Worm (Caenorhabditis elegans) whole organism, young adult: ENCODE data around the gene ttr-33.

Experiments
- B0261.1 ChIP-seq: sonication (generic microtip); optimal IDR thresholded peaks from 2 replicates; lab custom pipeline; 2016; ENCODE audit warnings: mild to moderate bottlenecking, missing genetic modification characterization, moderate library complexity, missing compliant biosample characterization
- C06A6.2 ChIP-seq: fragments of 200-800 bp; sonication (Bioruptor generic); conservative IDR thresholded peaks from 2 replicates; pipeline ENCODE4 v1.3.6; 2022; ENCODE audit warnings: missing genetic modification characterization, missing compliant biosample characterization
- F22D6.2 ChIP-seq: sonication (generic microtip); optimal IDR thresholded peaks from 2 replicates; lab custom pipeline; 2016; ENCODE audit warnings: mild to moderate bottlenecking, missing genetic modification characterization, missing compliant biosample characterization
- F57A8.1 ChIP-seq: fragments of 200-800 bp; sonication (Bioruptor generic); optimal IDR thresholded peaks from 2 replicates; lab custom pipeline; 2018; ENCODE audit warnings: mild to moderate bottlenecking, missing genetic modification characterization, moderate library complexity, missing compliant biosample characterization
- Y53G8AR.9 ChIP-seq: fragments of 200-800 bp; sonication (Bioruptor generic); conservative IDR thresholded peaks from 2 replicates; pipeline ENCODE4 v1.3.6; 2022; ENCODE audit warnings: missing genetic modification reagents, missing genetic modification characterization, missing compliant biosample characterization
- ZK185.1 ChIP-seq: sonication (generic microtip); optimal IDR thresholded peaks from 2 replicates; lab custom pipeline; 2016; ENCODE audit warnings: mild to moderate bottlenecking, missing genetic modification characterization, missing compliant biosample characterization; ENCODE audit not compliant: poor library complexity, severe bottlenecking
- aptf-2 ChIP-seq: fragments of 200-800 bp; sonication (Bioruptor generic); conservative IDR thresholded peaks from 2 replicates; pipeline ENCODE4 v1.3.6; 2022; ENCODE audit warnings: missing genetic modification reagents, missing genetic modification characterization, missing compliant biosample characterization
- aptf-3 ChIP-seq: fragments of 200-800 bp; sonication (Bioruptor generic); IDR thresholded peaks from 2 replicates; pipeline ENCODE4 v1.3.6; 2022; ENCODE audit warnings: missing genetic modification characterization, missing compliant biosample characterization
- attf-3 ChIP-seq: fragments of 200-800 bp; sonication (Bioruptor generic); conservative IDR thresholded peaks from 2 replicates; pipeline ENCODE4 v1.3.6; 2022; ENCODE audit warnings: missing genetic modification reagents, missing genetic modification characterization, missing compliant biosample characterization
- attf-6 ChIP-seq: fragments of 200-800 bp; sonication (Bioruptor generic); IDR thresholded peaks from 2 replicates; pipeline ENCODE4 v1.3.6; 2022; ENCODE audit warnings: missing genetic modification reagents, missing genetic modification characterization, missing compliant biosample characterization
- ceh-91 ChIP-seq: fragments of 200-800 bp; sonication (Bioruptor generic); IDR thresholded peaks from 2 replicates; pipeline ENCODE4 v1.3.6; 2022; ENCODE audit warnings: missing genetic modification reagents, missing genetic modification characterization, missing compliant biosample characterization
- die-1 ChIP-seq: sonication (generic microtip); optimal IDR thresholded peaks from 2 replicates; lab custom pipeline; 2016; ENCODE audit warnings: missing genotype, mild to moderate bottlenecking, missing genetic modification characterization, missing compliant biosample characterization
- dox-1 ChIP-seq: fragments of 200-800 bp; sonication (Bioruptor generic); IDR thresholded peaks from 2 replicates; pipeline ENCODE4 v1.3.6; 2022; ENCODE audit warnings: missing genetic modification reagents, missing genetic modification characterization, missing compliant biosample characterization
- efl-1 ChIP-seq: fragments of 150-350 bp; optimal IDR thresholded peaks from 2 replicates; lab custom pipeline; 2014; ENCODE audit warnings: missing biosample characterization, missing genetic modification reagents, missing genetic modification characterization
- egrh-3 ChIP-seq: fragments of 200-800 bp; sonication (Bioruptor generic); IDR thresholded peaks from 2 replicates; pipeline ENCODE4 v1.3.6; 2022; ENCODE audit warnings: missing genetic modification reagents, missing genetic modification characterization, missing compliant biosample characterization
- gei-17 ChIP-seq: fragments of 200-800 bp; sonication (Bioruptor generic); optimal IDR thresholded peaks from 2 replicates; lab custom pipeline; 2018; ENCODE audit warnings: mild to moderate bottlenecking, missing genetic modification characterization, missing compliant biosample characterization
- hlh-12 ChIP-seq: sonication (generic microtip); optimal IDR thresholded peaks from 2 replicates; lab custom pipeline; 2016; ENCODE audit warnings: missing genetic modification characterization, missing compliant biosample characterization
- hlh-26 ChIP-seq: fragments of 200-800 bp; sonication (Bioruptor generic); conservative IDR thresholded peaks from 2 replicates; pipeline ENCODE4 v1.3.6; 2022; ENCODE audit warnings: missing genetic modification reagents, missing genetic modification characterization, missing compliant biosample characterization
- hmg-1.2 ChIP-seq: fragments of 200-800 bp; sonication (Bioruptor generic); IDR thresholded peaks from 2 replicates; pipeline ENCODE4 v1.3.6; 2022; ENCODE audit warnings: missing genetic modification reagents, missing genetic modification characterization, missing compliant biosample characterization
- lag-1 ChIP-seq: fragments of 200-800 bp; sonication (Bioruptor generic); IDR thresholded peaks from 2 replicates; pipeline ENCODE4 v1.3.6; 2022; ENCODE audit warnings: missing genetic modification reagents, missing genetic modification characterization, missing compliant biosample characterization
- let-607 ChIP-seq, 2 experiments: fragments of 200-800 bp in 1 of 2; sonication (Bioruptor generic) in 1 of 2; sonication (generic microtip) in 1 of 2; optimal IDR thresholded peaks; 2 replicates each; lab custom pipeline; 2016 to 2018; ENCODE audit warnings: mild to moderate bottlenecking in 2 of 2, missing compliant biosample characterization in 2 of 2, missing genetic modification characterization in 2 of 2, moderate library complexity in 2 of 2, missing genotype in 1 of 2
- lin-35 ChIP-seq, 3 experiments: fragments of 150-350 bp in 2 of 3; sonication (generic microtip) in 1 of 3; optimal IDR thresholded peaks; 2 replicates each; lab custom pipeline; 2014 to 2018; ENCODE audit warnings: missing biosample characterization in 3 of 3, missing genetic modification characterization in 3 of 3, missing genetic modification reagents in 3 of 3
- lin-54 ChIP-seq: fragments of 200-800 bp; sonication (Bioruptor generic); optimal IDR thresholded peaks from 2 replicates; lab custom pipeline; 2018; ENCODE audit warnings: mild to moderate bottlenecking, missing genetic modification characterization, missing compliant biosample characterization
- lir-1 ChIP-seq: fragments of 200-800 bp; sonication (Bioruptor generic); conservative IDR thresholded peaks from 2 replicates; pipeline ENCODE4 v1.3.6; 2022; ENCODE audit warnings: missing genetic modification reagents, missing genetic modification characterization, missing compliant biosample characterization
- lsl-1 ChIP-seq: fragments of 200-800 bp; sonication (Bioruptor generic); optimal IDR thresholded peaks from 2 replicates; lab custom pipeline; 2018; ENCODE audit warnings: mild to moderate bottlenecking, missing genetic modification characterization, moderate library complexity, missing compliant biosample characterization
- lsy-27 ChIP-seq: sonication (generic microtip); optimal IDR thresholded peaks from 2 replicates; lab custom pipeline; 2017; ENCODE audit warnings: missing genetic modification characterization, mild to moderate bottlenecking, missing compliant biosample characterization, antibody characterized with exemption, missing genotype, borderline replicate concordance; ENCODE audit not compliant: insufficient read depth
- madf-10 ChIP-seq: sonication (generic microtip); optimal IDR thresholded peaks from 2 replicates; lab custom pipeline; 2016; ENCODE audit warnings: mild to moderate bottlenecking, missing genetic modification characterization, missing compliant biosample characterization
- madf-6 ChIP-seq: fragments of 200-800 bp; sonication (Bioruptor generic); IDR thresholded peaks from 2 replicates; pipeline ENCODE4 v1.3.6; 2022; ENCODE audit warnings: missing genetic modification reagents, missing genetic modification characterization, missing compliant biosample characterization
- mcd-1 ChIP-seq: fragments of 200-800 bp; sonication (Bioruptor generic); IDR thresholded peaks from 2 replicates; pipeline ENCODE4 v1.3.6; 2022; ENCODE audit warnings: missing genetic modification reagents, missing genetic modification characterization, missing compliant biosample characterization
- mes-4 ChIP-seq: sonication (generic microtip); optimal IDR thresholded peaks from 2 replicates; lab custom pipeline; 2016; ENCODE audit warnings: missing genotype, missing genetic modification characterization, missing compliant biosample characterization
- mxl-1 ChIP-seq: sonication (generic microtip); optimal IDR thresholded peaks from 2 replicates; lab custom pipeline; 2016; ENCODE audit warnings: missing genetic modification characterization, missing compliant biosample characterization
- nfyb-1 ChIP-seq: fragments of 200-800 bp; sonication (Bioruptor generic); IDR thresholded peaks from 2 replicates; pipeline ENCODE4 v1.3.6; 2022; ENCODE audit warnings: missing genetic modification reagents, missing genetic modification characterization, missing compliant biosample characterization
- nhr-120 ChIP-seq: fragments of 200-800 bp; sonication (Bioruptor generic); IDR thresholded peaks from 2 replicates; pipeline ENCODE4 v1.3.6; 2022; ENCODE audit warnings: missing genetic modification characterization, missing compliant biosample characterization
- nhr-80 ChIP-seq: sonication (generic microtip); optimal IDR thresholded peaks from 2 replicates; lab custom pipeline; 2016; ENCODE audit warnings: missing genetic modification characterization, missing compliant biosample characterization
- rcor-1 ChIP-seq: fragments of 200-800 bp; sonication (Bioruptor generic); IDR thresholded peaks from 2 replicates; pipeline ENCODE4 v1.3.6; 2022; ENCODE audit warnings: missing genetic modification reagents, missing genetic modification characterization, missing compliant biosample characterization
- rec-8 ChIP-seq, 2 experiments: sonication (generic microtip); optimal IDR thresholded peaks; 2 replicates each; lab custom pipeline; 2016; ENCODE audit warnings: mild to moderate bottlenecking in 2 of 2, missing genetic modification characterization in 2 of 2, missing genetic modification reagents in 2 of 2, missing genotype in 2 of 2, missing biosample characterization in 1 of 2, missing compliant biosample characterization in 1 of 2, moderate library complexity in 1 of 2
- repo-1 ChIP-seq: sonication (generic microtip); optimal IDR thresholded peaks from 2 replicates; lab custom pipeline; 2017; ENCODE audit warnings: mild to moderate bottlenecking, missing genetic modification characterization, missing compliant biosample characterization
- snpc-1.1 ChIP-seq: sonication (generic microtip); optimal IDR thresholded peaks from 2 replicates; lab custom pipeline; 2017; ENCODE audit warnings: missing genetic modification characterization, mild to moderate bottlenecking, missing compliant biosample characterization, antibody characterized with exemption, moderate library complexity, missing genotype, missing genetic modification reagents; ENCODE audit not compliant: insufficient read depth
- snpc-3.4 ChIP-seq: sonication (generic microtip); optimal IDR thresholded peaks from 2 replicates; lab custom pipeline; 2017; ENCODE audit warnings: missing genetic modification characterization, mild to moderate bottlenecking, missing compliant biosample characterization, antibody characterized with exemption, moderate library complexity, missing genotype, missing genetic modification reagents
- sptf-2 ChIP-seq: fragments of 200-800 bp; sonication (Bioruptor generic); optimal IDR thresholded peaks from 2 replicates; lab custom pipeline; 2018; ENCODE audit warnings: mild to moderate bottlenecking, missing genetic modification characterization, missing compliant biosample characterization
- tbp1 ChIP-seq: fragments of 200-800 bp; sonication (Bioruptor generic); optimal IDR thresholded peaks from 2 replicates; lab custom pipeline; 2018; ENCODE audit warnings: mild to moderate bottlenecking, missing genetic modification characterization, missing compliant biosample characterization
- zfh-2 ChIP-seq: fragments of 200-800 bp; sonication (Bioruptor generic); conservative IDR thresholded peaks from 2 replicates; pipeline ENCODE4 v1.3.6; 2022; ENCODE audit warnings: missing genetic modification reagents, missing genetic modification characterization, missing compliant biosample characterization
- ztf-25 ChIP-seq: fragments of 200-800 bp; sonication (Bioruptor generic); IDR thresholded peaks from 2 replicates; pipeline ENCODE4 v1.3.6; 2022; ENCODE audit warnings: missing genetic modification reagents, missing genetic modification characterization, missing compliant biosample characterization
- ztf-3 ChIP-seq: fragments of 200-800 bp; sonication (Bioruptor generic); optimal IDR thresholded peaks from 2 replicates; lab custom pipeline; 2018; ENCODE audit warnings: mild to moderate bottlenecking, missing genetic modification characterization, missing compliant biosample characterization
- ztf-6 ChIP-seq: fragments of 200-800 bp; sonication (Bioruptor generic); IDR thresholded peaks from 2 replicates; pipeline ENCODE4 v1.3.6; 2022; ENCODE audit warnings: missing genetic modification reagents, missing genetic modification characterization, missing compliant biosample characterization

ttr-33 gene

DNA sequence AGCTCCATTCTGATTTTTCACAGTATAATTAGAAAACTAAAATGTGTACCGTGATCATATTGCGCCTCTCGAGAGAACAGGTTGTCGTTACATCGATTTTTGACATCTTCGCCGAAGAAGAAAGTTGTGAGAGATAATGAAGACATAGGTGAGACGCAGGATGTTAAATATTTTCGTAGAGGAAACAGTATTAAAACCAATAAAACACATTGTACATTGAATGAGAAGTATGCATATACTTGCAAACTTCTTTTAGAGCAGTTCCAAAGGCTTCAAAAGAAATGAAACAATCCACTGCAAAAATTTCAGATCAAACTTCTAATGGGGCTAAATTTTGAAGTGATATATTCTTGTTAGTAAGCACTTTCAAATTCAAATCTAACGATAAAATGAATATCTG is 33.0 kb upstream of the ttr-33 start, which contains the start of gene nipi-4:
Gene nipi-4, minus strand, starts transcription at position 101 of the 400 bp plus-strand sequence.
- TF ChIP-seq hlh-26 (GFP tag; lab: Robert Waterston, UW) = no peak
- no peak for TF ChIP-seq snpc-3.4
- TF ChIP-seq lsl-1 (GFP tag; lab: Kevin White, UChicago) = no peak
- no peak for TF ChIP-seq lag-1 (GFP tag; lab: Robert Waterston, UW)
- TF ChIP-seq lir-1 (GFP tag; lab: Robert Waterston, UW) = no peak
- TF ChIP-seq efl-1 (GFP tag; lab: Kevin White, UChicago) = no peak
- no peak for TF ChIP-seq aptf-2 (GFP tag; lab: Robert Waterston, UW)
- no peak for TF ChIP-seq gei-17 (GFP tag; lab: Kevin White, UChicago)
- TF ChIP-seq attf-6 (GFP tag; lab: Robert Waterston, UW) = no peak
- no peak for TF ChIP-seq hmg-1.2 (GFP tag; lab: Robert Waterston, UW)
- no peak for TF ChIP-seq dox-1 (GFP tag; lab: Robert Waterston, UW)
- TF ChIP-seq ceh-91 = no peak
- no peak for TF ChIP-seq ztf-6 (GFP tag; lab: Robert Waterston, UW)
- TF ChIP-seq ZK185.1 (tag; lab: Kevin White, UChicago) = no peak
- no peak for TF ChIP-seq lsy-27 (tag; lab: Kevin White, UChicago)
- TF ChIP-seq tbp1 (GFP tag; lab: Kevin White, UChicago) = no peak
- no peak for TF ChIP-seq attf-3 (GFP tag; lab: Robert Waterston, UW)

DNA sequence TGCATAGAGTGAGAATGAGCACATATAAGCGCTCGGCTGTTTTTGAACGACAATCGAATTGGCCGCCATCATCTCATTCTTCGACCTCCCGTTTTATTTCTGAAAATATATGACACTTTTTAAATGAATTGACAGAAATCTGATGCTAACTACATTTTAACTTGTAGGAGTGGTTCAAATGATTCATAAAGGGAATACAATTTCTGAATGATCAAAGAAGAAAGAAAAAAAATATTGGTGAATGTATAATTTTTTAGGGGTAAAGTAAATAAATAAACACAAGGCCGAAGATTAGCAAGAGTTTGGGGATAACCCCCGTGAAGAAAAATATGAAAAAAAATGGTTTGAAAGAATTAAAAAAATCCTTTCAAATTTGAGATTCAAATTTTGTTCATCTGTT is 27.0 kb upstream of the ttr-33 start, which contains the start of gene C37C3.11:
Gene C37C3.11, minus strand, starts transcription at position 101 of the 400 bp plus-strand sequence.
- TF ChIP-seq rcor-1 (GFP tag; lab: Robert Waterston, UW) (no peak), die-1 (tag; lab: Kevin White, UChicago) (no peak), attf-3 (GFP tag; lab: Robert Waterston, UW) (no peak), madf-10 (tag; lab: Kevin White, UChicago) (no peak), F22D6.2 (no peak), lin-35 (GFP tag; optimal IDR thresholded peaks at IDR 0.05; lab: Kevin White, UChicago) (no peak), Y53G8AR.9 (no peak), snpc-3.4 (no peak), F57A8.1 (GFP tag; lab: Kevin White, UChicago) (no peak), snpc-1.1 (no peak), hlh-26 (GFP tag; lab: Robert Waterston, UW) (no peak), repo-1 (no peak), madf-6 (no peak), sptf-2 (GFP tag; lab: Kevin White, UChicago) (no peak), nhr-80 (tag; lab: Kevin White, UChicago) (no peak), aptf-3 (no peak), mcd-1 (GFP tag; lab: Robert Waterston, UW) (no peak), C06A6.2 (GFP tag; lab: Robert Waterston, UW) (no peak), mxl-1 (no peak)
- TF ChIP-seq, all 124 proteins: peak for 0

DNA sequence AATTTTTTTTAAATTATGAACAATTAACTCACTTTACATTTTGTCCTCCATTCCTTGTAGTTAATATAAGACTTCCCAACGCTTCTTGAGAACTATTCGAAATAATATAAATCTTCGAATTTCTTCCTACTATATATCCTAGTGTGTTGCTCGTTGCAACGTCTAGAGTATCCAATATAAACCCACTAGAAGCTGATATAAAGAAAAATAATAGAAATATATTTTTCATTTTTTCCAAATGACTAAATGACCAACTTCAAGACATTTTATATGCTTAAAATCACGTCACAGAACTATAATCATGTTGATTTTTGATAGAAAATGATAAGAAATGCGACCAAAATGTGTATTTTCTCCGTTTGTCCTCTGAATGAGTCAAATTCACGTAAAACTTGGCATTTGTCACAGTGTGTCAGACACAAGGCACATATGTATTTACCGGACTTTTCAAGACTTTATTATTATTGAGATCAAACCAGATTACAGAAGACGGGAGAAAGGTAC is 25.4 kb upstream of the ttr-33 start, which contains the start of gene C37C3.10:
Gene C37C3.10, minus strand, starts transcription at position 51 of the 504 bp plus-strand sequence.
- no peak for TF ChIP-seq aptf-2 (GFP tag; lab: Robert Waterston, UW)
- TF ChIP-seq B0261.1 = no peak
- TF ChIP-seq lin-54 (GFP tag; lab: Kevin White, UChicago) = no peak
- no peak for TF ChIP-seq let-607 (tag; optimal IDR thresholded peaks at IDR 0.05; lab: Kevin White, UChicago)
- TF ChIP-seq mes-4 = no peak
- no peak for TF ChIP-seq Y53G8AR.9
- TF ChIP-seq zfh-2 (GFP tag; lab: Robert Waterston, UW) = no peak
- no peak for TF ChIP-seq rec-8 (tag; optimal IDR thresholded peaks at IDR 0.05; lab: Kevin White, UChicago)
- TF ChIP-seq tbp1 (GFP tag; lab: Kevin White, UChicago) = no peak
- TF ChIP-seq egrh-3 (GFP tag; lab: Robert Waterston, UW) = no peak
- TF ChIP-seq ztf-25 = no peak
- no peak for TF ChIP-seq nfyb-1 (GFP tag; lab: Robert Waterston, UW)
- no peak for TF ChIP-seq hlh-12 (tag; lab: Kevin White, UChicago)
- TF ChIP-seq ztf-3 (GFP tag; lab: Kevin White, UChicago) = no peak
- TF ChIP-seq lsl-1 (GFP tag; lab: Kevin White, UChicago) = no peak
- no peak for TF ChIP-seq nhr-120 (GFP tag; lab: Robert Waterston, UW)
